Fruit fly (Drosophila melanogaster): ENCODE measurements around the gene Hmt4-20.

DNA sequence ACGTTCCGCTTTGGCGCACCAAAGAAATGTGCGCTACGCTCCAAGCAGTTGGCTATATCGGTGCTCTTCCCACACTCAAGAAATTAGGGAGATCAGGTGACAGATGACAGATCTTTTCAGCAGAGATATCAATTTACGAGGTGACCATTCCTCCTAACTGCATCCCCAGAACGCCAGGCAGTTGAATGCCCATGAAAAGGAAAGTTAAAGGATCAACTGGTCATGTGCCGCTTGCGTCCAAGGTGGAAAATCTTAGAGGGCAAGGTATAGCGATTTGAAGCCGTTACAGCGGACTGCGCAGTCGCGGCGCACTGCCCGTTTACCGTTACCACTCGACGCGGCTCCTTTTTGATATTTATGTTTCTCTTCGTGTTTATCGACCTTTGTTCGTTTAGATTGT is 37.2 kb downstream of the Hmt4-20 start:
- TF ChIP-seq psq (optimal IDR thresholded peaks at IDR 0.05) (no peak), usp (GFP tag; optimal IDR thresholded peaks at IDR 0.05) (no peak), CG8478 (optimal IDR thresholded peaks at IDR 0.05) (no peak)
